Worm (Caenorhabditis elegans) whole organism, L1 larva: ENCODE measurements around the gene F07A11.4.

Experiments
- C16A3.4 ChIP-seq: fragments of 150-350 bp; optimal IDR thresholded peaks from 2 replicates; lab custom pipeline; 2014; ENCODE audit warnings: missing biosample characterization, missing genetic modification characterization
- F16B12.6 ChIP-seq: fragments of 150-350 bp; optimal IDR thresholded peaks from 2 replicates; lab custom pipeline; 2014; ENCODE audit warnings: missing biosample characterization, missing genetic modification characterization
- alr-1 ChIP-seq: fragments of 200-800 bp; sonication (Bioruptor generic); optimal IDR thresholded peaks from 2 replicates; lab custom pipeline; 2018; ENCODE audit warnings: borderline replicate concordance, mild to moderate bottlenecking, missing genetic modification characterization, missing compliant biosample characterization
- aly-2 ChIP-seq: fragments of 150-350 bp; optimal IDR thresholded peaks from 2 replicates; lab custom pipeline; 2014; ENCODE audit warnings: missing biosample characterization, missing genetic modification characterization
- ces-1 ChIP-seq: fragments of 150-350 bp; optimal IDR thresholded peaks from 2 replicates; lab custom pipeline; 2014; ENCODE audit warnings: missing biosample characterization, missing genetic modification reagents, missing genetic modification characterization
- dpl-1 ChIP-seq, 3 experiments: fragments of 150-350 bp in 2 of 3; sonication (generic microtip) in 1 of 3; optimal IDR thresholded peaks; 2 replicates each; lab custom pipeline; 2014 to 2017; ENCODE audit warnings: missing biosample characterization in 3 of 3, missing genetic modification characterization in 3 of 3, missing genetic modification reagents in 3 of 3
- dsc-1 ChIP-seq: sonication (generic microtip); optimal IDR thresholded peaks from 2 replicates; lab custom pipeline; 2016; ENCODE audit warnings: mild to moderate bottlenecking, missing genetic modification characterization, missing compliant biosample characterization
- efl-1 ChIP-seq, 4 experiments: fragments of 150-350 bp; optimal IDR thresholded peaks in 3 of 4; peaks in 1 of 4; 1 replicate in 1 of 4; 2 replicates in 3 of 4; lab custom pipeline; 2014; ENCODE audit warnings: missing biosample characterization in 2 of 4, missing genetic modification characterization in 2 of 4, missing genetic modification reagents in 2 of 4
- efl-3 ChIP-seq: fragments of 200-800 bp; sonication (Bioruptor generic); optimal IDR thresholded peaks from 2 replicates; lab custom pipeline; 2018; ENCODE audit warnings: mild to moderate bottlenecking, missing genetic modification characterization, missing compliant biosample characterization
- egl-27 ChIP-seq, 2 experiments: fragments of 150-350 bp in 1 of 2; sonication (generic microtip); optimal IDR thresholded peaks; 3 replicates each; lab custom pipeline; 2017 to 2018; ENCODE audit warnings: missing biosample characterization in 2 of 2, missing genetic modification characterization in 2 of 2, missing genetic modification reagents in 2 of 2
- elt-2 ChIP-seq: sonication (generic microtip); optimal IDR thresholded peaks from 2 replicates; lab custom pipeline; 2016; ENCODE audit warnings: missing genetic modification characterization, mild to moderate bottlenecking, inconsistent platforms, missing compliant biosample characterization, missing genetic modification reagents
- ets-5 ChIP-seq: fragments of 200-800 bp; sonication (Bioruptor generic); IDR thresholded peaks from 2 replicates; pipeline ENCODE4 v1.3.6; 2022; ENCODE audit warnings: missing genetic modification characterization, missing compliant biosample characterization
- hlh-4 ChIP-seq: sonication (generic microtip); optimal IDR thresholded peaks from 2 replicates; lab custom pipeline; 2016; ENCODE audit warnings: mild to moderate bottlenecking, missing genetic modification characterization, missing compliant biosample characterization
- isw-1 ChIP-seq: fragments of 200-800 bp; sonication (Bioruptor generic); IDR thresholded peaks from 2 replicates; pipeline ENCODE4 v1.3.6; 2022; ENCODE audit warnings: missing genetic modification characterization, missing compliant biosample characterization
- jun-1 ChIP-seq: fragments of 150-350 bp; optimal IDR thresholded peaks from 2 replicates; lab custom pipeline; 2014; ENCODE audit warnings: missing biosample characterization, missing genetic modification reagents, missing genetic modification characterization
- lin-14 ChIP-seq: fragments of 200-800 bp; sonication (Bioruptor generic); optimal IDR thresholded peaks from 2 replicates; lab custom pipeline; 2018; ENCODE audit warnings: mild to moderate bottlenecking, missing genetic modification characterization, moderate library complexity, missing compliant biosample characterization
- lin-35 ChIP-seq, 2 experiments: fragments of 150-350 bp; optimal IDR thresholded peaks; 2 replicates each; lab custom pipeline; 2014; ENCODE audit warnings: missing biosample characterization in 2 of 2, missing genetic modification characterization in 2 of 2, missing genetic modification reagents in 2 of 2
- lsy-2 ChIP-seq, 2 experiments: fragments of 150-350 bp; optimal IDR thresholded peaks; 2 replicates each; lab custom pipeline; 2014; ENCODE audit warnings: missing biosample characterization in 2 of 2, missing genetic modification characterization in 2 of 2
- mab-9 ChIP-seq: fragments of 200-800 bp; sonication (Bioruptor generic); IDR thresholded peaks from 2 replicates; pipeline ENCODE4 v1.3.6; 2022; ENCODE audit warnings: missing genetic modification reagents, missing genetic modification characterization, missing compliant biosample characterization
- mdl-1 ChIP-seq, 2 experiments: fragments of 150-350 bp; optimal IDR thresholded peaks; 2 replicates each; lab custom pipeline; 2014 to 2017; ENCODE audit warnings: missing biosample characterization in 2 of 2, missing genetic modification characterization in 2 of 2, inconsistent platforms in 1 of 2
- mef-2 ChIP-seq: fragments of 150-350 bp; optimal IDR thresholded peaks from 2 replicates; lab custom pipeline; 2014; ENCODE audit warnings: missing biosample characterization, missing genetic modification characterization
- nhr-11 ChIP-seq: fragments of 150-350 bp; optimal IDR thresholded peaks from 2 replicates; lab custom pipeline; 2014; ENCODE audit warnings: missing biosample characterization, missing genetic modification characterization
- nhr-12 ChIP-seq: sonication (generic microtip); optimal IDR thresholded peaks from 2 replicates; lab custom pipeline; 2017; ENCODE audit warnings: missing biosample characterization, missing genetic modification characterization
- nhr-19 ChIP-seq: fragments of 200-800 bp; sonication (Bioruptor generic); conservative IDR thresholded peaks from 2 replicates; pipeline ENCODE4 v1.3.6; 2022; ENCODE audit warnings: missing genetic modification characterization, missing compliant biosample characterization
- nhr-237 ChIP-seq: fragments of 150-350 bp; optimal IDR thresholded peaks from 2 replicates; lab custom pipeline; 2014; ENCODE audit warnings: missing biosample characterization, missing genetic modification characterization
- nhr-28 ChIP-seq: fragments of 150-350 bp; optimal IDR thresholded peaks from 2 replicates; lab custom pipeline; 2014; ENCODE audit warnings: missing biosample characterization, missing genetic modification characterization
- nhr-71 ChIP-seq: sonication (generic microtip); optimal IDR thresholded peaks from 2 replicates; lab custom pipeline; 2016; ENCODE audit warnings: mild to moderate bottlenecking, missing genetic modification characterization, moderate library complexity, missing compliant biosample characterization
- nhr-77 ChIP-seq: fragments of 150-350 bp; optimal IDR thresholded peaks from 2 replicates; lab custom pipeline; 2014; ENCODE audit warnings: missing biosample characterization, missing genetic modification characterization
- nhr-85 ChIP-seq: sonication (generic microtip); peaks from one replicate; lab custom pipeline; 2016; ENCODE audit warnings: missing genetic modification characterization, inconsistent platforms, missing compliant biosample characterization
- nhr-90 ChIP-seq: sonication (generic microtip); optimal IDR thresholded peaks from 2 replicates; lab custom pipeline; 2016; ENCODE audit warnings: mild to moderate bottlenecking, missing genetic modification characterization, missing compliant biosample characterization; ENCODE audit not compliant: poor library complexity
- pag-3 ChIP-seq: sonication (generic microtip); optimal IDR thresholded peaks from 2 replicates; lab custom pipeline; 2017; ENCODE audit warnings: missing genetic modification characterization, mild to moderate bottlenecking, missing compliant biosample characterization, antibody characterized with exemption, borderline replicate concordance; ENCODE audit not compliant: insufficient read depth
- pqm-1 ChIP-seq: sonication (generic microtip); optimal IDR thresholded peaks from 3 replicates; lab custom pipeline; 2017; ENCODE audit warnings: missing biosample characterization, missing genetic modification characterization
- rnt-1 ChIP-seq: sonication (generic microtip); optimal IDR thresholded peaks from 2 replicates; lab custom pipeline; 2016; ENCODE audit warnings: mild to moderate bottlenecking, missing genetic modification characterization, moderate library complexity, missing compliant biosample characterization
- snpc-4 ChIP-seq: fragments of 150-350 bp; optimal IDR thresholded peaks from 2 replicates; lab custom pipeline; 2014; ENCODE audit warnings: missing biosample characterization, missing genetic modification characterization
- sox-4 ChIP-seq: sonication (generic microtip); optimal IDR thresholded peaks from 2 replicates; lab custom pipeline; 2016; ENCODE audit warnings: missing genetic modification characterization, missing compliant biosample characterization
- sptf-1 ChIP-seq: fragments of 150-350 bp; optimal IDR thresholded peaks from 2 replicates; lab custom pipeline; 2014; ENCODE audit warnings: missing biosample characterization, missing genetic modification characterization
- swsn-7 ChIP-seq: sonication (generic microtip); optimal IDR thresholded peaks from 2 replicates; lab custom pipeline; 2016; ENCODE audit warnings: missing genetic modification characterization, missing compliant biosample characterization
- tbx-2 ChIP-seq: sonication (generic microtip); optimal IDR thresholded peaks from 2 replicates; lab custom pipeline; 2016; ENCODE audit warnings: missing genetic modification characterization, missing compliant biosample characterization
- unc-30 ChIP-seq: sonication (generic microtip); optimal IDR thresholded peaks from 2 replicates; lab custom pipeline; 2017; ENCODE audit warnings: missing biosample characterization, missing genetic modification characterization
- vab-15 ChIP-seq: sonication (generic microtip); optimal IDR thresholded peaks from 2 replicates; lab custom pipeline; 2017; ENCODE audit warnings: missing genotype, mild to moderate bottlenecking, missing genetic modification characterization, missing compliant biosample characterization
- xbp-1 ChIP-seq: sonication (generic microtip); optimal IDR thresholded peaks from 2 replicates; lab custom pipeline; 2016; ENCODE audit warnings: missing genetic modification characterization, missing compliant biosample characterization
- zag-1 ChIP-seq: fragments of 150-350 bp; optimal IDR thresholded peaks from 2 replicates; lab custom pipeline; 2014; ENCODE audit warnings: missing biosample characterization, missing genetic modification characterization
- ztf-11 ChIP-seq, 2 experiments: sonication (generic microtip); optimal IDR thresholded peaks; 2 replicates each; lab custom pipeline; 2016 to 2017; ENCODE audit warnings: missing genetic modification characterization in 2 of 2, missing biosample characterization in 1 of 2, missing compliant biosample characterization in 1 of 2
- ztf-4 ChIP-seq: fragments of 150-350 bp; optimal IDR thresholded peaks from 2 replicates; lab custom pipeline; 2014; ENCODE audit warnings: missing biosample characterization, missing genetic modification characterization

F07A11.4 gene

DNA sequence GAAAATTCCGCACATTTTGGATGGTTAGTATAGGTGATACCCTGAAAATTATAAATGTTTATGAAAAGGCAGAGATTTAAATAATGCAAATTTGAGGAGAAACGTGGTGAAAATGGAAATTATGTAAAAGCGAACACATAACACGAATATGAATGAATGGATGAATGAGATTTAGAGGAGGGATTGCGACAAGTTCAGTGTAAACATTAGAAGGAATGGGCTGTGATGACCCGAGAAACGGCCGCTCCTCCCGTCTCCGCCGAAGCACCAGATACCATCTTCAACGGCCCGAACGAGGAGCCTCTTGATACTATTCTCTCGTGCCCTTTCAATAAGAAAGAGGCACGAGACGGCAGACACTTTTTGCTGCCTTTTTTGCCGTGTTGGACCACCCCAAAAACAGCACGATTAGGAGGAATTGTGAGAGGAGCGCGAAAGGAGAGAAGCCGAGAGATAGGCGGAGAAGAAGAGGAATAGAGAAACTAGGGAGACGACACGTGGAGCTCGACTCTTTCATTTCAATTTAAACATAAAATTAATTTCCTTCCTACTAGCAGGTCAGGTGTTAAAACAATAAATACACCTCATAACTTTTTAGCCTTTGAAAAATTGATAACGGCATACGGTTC lies 5.3 kb upstream of the F07A11.4 start, which contains the start of gene gfat-1:
gfat-1 (minus strand) TSS at position 51 of the 629 bp plus-strand sequence.
- peak in 1 of 2 experiments; percentile 6 for TF ChIP-seq lin-35 (GFP tag; optimal IDR thresholded peaks at IDR 0.05; lab: Kevin White, UChicago)
- no peak for TF ChIP-seq mef-2 (tag; lab: Kevin White, UChicago)
- TF ChIP-seq hlh-4 (tag; lab: Kevin White, UChicago), result no peak
- TF ChIP-seq xbp-1 (tag; lab: Kevin White, UChicago), result no peak
- TF ChIP-seq nhr-19 (GFP tag; lab: Robert Waterston, UW), result no peak
- peak in 1 of 3 experiments; percentile 15 for TF ChIP-seq dpl-1 (GFP tag; optimal IDR thresholded peaks at IDR 0.05; lab: Kevin White, UChicago)
- TF ChIP-seq pqm-1 (tag; lab: Kevin White, UChicago), result no peak
- TF ChIP-seq efl-1 (optimal IDR thresholded peaks at IDR 0.05; lab: Kevin White, UChicago), result peak in 1 of 2 experiments; percentile 21
- TF ChIP-seq efl-1 (GFP tag; optimal IDR thresholded peaks at IDR 0.05 in 1 of 2; lab: Kevin White, UChicago), result peak; percentile 22 to 87
- TF ChIP-seq ztf-11 (tag; optimal IDR thresholded peaks at IDR 0.05; lab: Kevin White, UChicago), result peak in 1 of 2 experiments; percentile 1
- no peak for TF ChIP-seq tbx-2 (tag; lab: Kevin White, UChicago)
- TF ChIP-seq lsy-2 (tag; optimal IDR thresholded peaks at IDR 0.05; lab: Kevin White, UChicago), result peak in 1 of 2 experiments; percentile 1
- no peak for TF ChIP-seq nhr-77
- TF ChIP-seq sptf-1 (tag; lab: Kevin White, UChicago), result no peak
- peak; percentile 75 for TF ChIP-seq lin-14 (GFP tag; lab: Kevin White, UChicago)
- TF ChIP-seq dsc-1 (tag; lab: Kevin White, UChicago), result no peak
- peak; percentile 41 to 61 for TF ChIP-seq mdl-1 (tag; optimal IDR thresholded peaks at IDR 0.05; lab: Kevin White, UChicago)
- TF ChIP-seq alr-1 (tag; lab: Kevin White, UChicago), result no peak
- peak; percentile 24 for TF ChIP-seq nhr-71 (tag; lab: Kevin White, UChicago)
- no peak for TF ChIP-seq zag-1
- TF ChIP-seq mab-9 (GFP tag; lab: Robert Waterston, UW), result no peak
- no peak for TF ChIP-seq snpc-4 (tag; lab: Kevin White, UChicago)
- no peak for TF ChIP-seq efl-3 (GFP tag; lab: Kevin White, UChicago)

DNA sequence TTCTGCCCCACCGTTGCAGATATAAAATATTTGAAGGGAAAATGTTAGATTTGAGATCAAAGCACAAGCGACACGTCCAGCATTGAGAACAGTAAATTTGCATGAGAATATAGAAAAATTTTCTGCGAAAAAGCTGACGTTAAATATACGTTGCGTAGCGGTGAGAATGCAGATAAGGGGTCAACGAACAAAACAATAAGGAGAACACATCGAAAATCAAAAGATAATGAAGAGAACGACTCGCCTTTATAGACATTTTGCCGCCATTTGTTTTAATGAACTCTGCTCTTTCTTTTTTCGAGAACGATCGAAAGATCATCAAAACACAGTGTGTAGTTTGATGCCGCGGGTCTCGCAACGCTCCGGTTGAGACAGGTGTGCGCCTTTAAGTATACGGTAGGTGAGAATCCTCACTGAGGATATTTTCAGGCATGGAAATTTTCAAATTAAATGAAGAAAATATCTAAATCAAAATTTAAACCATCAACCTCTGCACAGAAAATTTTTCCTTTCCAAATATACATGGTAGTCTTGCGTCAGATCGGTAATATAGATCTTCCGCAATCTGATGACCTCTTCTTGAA lies 4.6 kb upstream of the F07A11.4 start:
- TF ChIP-seq nhr-71 (tag; lab: Kevin White, UChicago), result peak; percentile 86
- no peak for TF ChIP-seq zag-1
- peak; percentile 1 for TF ChIP-seq lin-14 (GFP tag; lab: Kevin White, UChicago)

DNA sequence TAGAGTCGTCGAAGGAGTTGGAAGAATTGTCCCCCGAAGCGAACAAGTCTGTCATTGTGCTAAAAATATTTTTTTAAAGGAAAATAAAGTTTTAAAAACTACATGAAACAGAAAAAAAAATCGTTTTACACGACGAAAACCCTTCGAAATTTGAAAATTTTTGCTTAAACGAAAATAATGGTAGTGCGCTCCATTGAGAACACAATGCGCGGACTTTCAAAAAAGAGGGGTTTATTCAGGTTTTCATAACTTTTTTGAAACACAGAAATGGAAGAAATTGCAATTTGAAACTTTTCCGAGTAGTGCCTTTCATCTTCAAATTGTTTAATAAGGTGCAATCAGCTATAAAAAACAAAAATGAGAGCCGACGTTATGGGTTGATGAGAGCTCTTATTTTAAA lies 1.1 kb upstream of the F07A11.4 start, which contains the start of gene npp-5:
npp-5 (minus strand) TSS at position 59 of the 400 bp plus-strand sequence.
- TF ChIP-seq lsy-2 (tag; optimal IDR thresholded peaks at IDR 0.05; lab: Kevin White, UChicago) (peak; percentile 20 to 65), hlh-4 (tag; lab: Kevin White, UChicago) (no peak), mab-9 (GFP tag; lab: Robert Waterston, UW) (no peak), nhr-71 (tag; lab: Kevin White, UChicago) (peak; percentile 52), egl-27 (tag; optimal IDR thresholded peaks at IDR 0.05; lab: Kevin White, UChicago) (no peak), ets-5 (no peak), ztf-4 (no peak), tbx-2 (tag; lab: Kevin White, UChicago) (peak; percentile 20), nhr-85 (tag; lab: Kevin White, UChicago) (peak; percentile 52), pag-3 (tag; lab: Kevin White, UChicago) (no peak), jun-1 (tag; lab: Kevin White, UChicago) (no peak), vab-15 (no peak), C16A3.4 (no peak), unc-30 (no peak), snpc-4 (tag; lab: Kevin White, UChicago) (no peak), efl-1 (optimal IDR thresholded peaks at IDR 0.05; lab: Kevin White, UChicago) (peak; percentile 69 to 90), efl-1 (GFP tag; optimal IDR thresholded peaks at IDR 0.05 in 1 of 2; lab: Kevin White, UChicago) (peak; percentile 91 to 99), rnt-1 (tag; lab: Kevin White, UChicago) (no peak), ces-1 (no peak), nhr-11 (no peak), mdl-1 (tag; optimal IDR thresholded peaks at IDR 0.05; lab: Kevin White, UChicago) (no peak), nhr-28 (tag; lab: Kevin White, UChicago) (no peak), nhr-237 (no peak), aly-2 (tag; lab: Kevin White, UChicago) (no peak), swsn-7 (tag; lab: Kevin White, UChicago) (no peak), zag-1 (no peak), nhr-90 (tag; lab: Kevin White, UChicago) (no peak), F16B12.6 (tag; lab: Kevin White, UChicago) (no peak), sox-4 (tag; lab: Kevin White, UChicago) (no peak), isw-1 (GFP tag; lab: Robert Waterston, UW) (no peak), nhr-12 (tag; lab: Kevin White, UChicago) (no peak), elt-2 (tag; lab: Kevin White, UChicago) (no peak), mef-2 (tag; lab: Kevin White, UChicago) (no peak)
